Worm (Caenorhabditis elegans) whole organism, young adult: ENCODE data around the gene gpx-5.

Experiments
- dpff-1 ChIP-seq: sonication (generic microtip); optimal IDR thresholded peaks from 2 replicates; lab custom pipeline; 2017; ENCODE audit warnings: mild to moderate bottlenecking, missing genetic modification characterization, missing compliant biosample characterization
- nfyb-1 ChIP-seq: fragments of 200-800 bp; sonication (Bioruptor generic); IDR thresholded peaks from 2 replicates; pipeline ENCODE4 v1.3.6; 2022; ENCODE audit warnings: missing genetic modification reagents, missing genetic modification characterization, missing compliant biosample characterization
- snpc-4 ChIP-seq, 5 experiments: fragments of 150-350 bp in 1 of 5; sonication (generic microtip) in 4 of 5; optimal IDR thresholded peaks; 2 replicates each; lab custom pipeline; 2014 to 2018; ENCODE audit warnings: missing genetic modification characterization in 5 of 5, missing biosample characterization in 3 of 5, antibody characterized with exemption in 2 of 5, mild to moderate bottlenecking in 2 of 5, missing compliant biosample characterization in 2 of 5, missing genotype in 2 of 5, moderate library complexity in 2 of 5, missing genetic modification reagents in 1 of 5
- ztf-28 ChIP-seq: fragments of 200-800 bp; sonication (Bioruptor generic); IDR thresholded peaks from 2 replicates; pipeline ENCODE4 v1.3.6; 2022; ENCODE audit warnings: missing genetic modification reagents, missing genetic modification characterization, missing compliant biosample characterization

DNA sequence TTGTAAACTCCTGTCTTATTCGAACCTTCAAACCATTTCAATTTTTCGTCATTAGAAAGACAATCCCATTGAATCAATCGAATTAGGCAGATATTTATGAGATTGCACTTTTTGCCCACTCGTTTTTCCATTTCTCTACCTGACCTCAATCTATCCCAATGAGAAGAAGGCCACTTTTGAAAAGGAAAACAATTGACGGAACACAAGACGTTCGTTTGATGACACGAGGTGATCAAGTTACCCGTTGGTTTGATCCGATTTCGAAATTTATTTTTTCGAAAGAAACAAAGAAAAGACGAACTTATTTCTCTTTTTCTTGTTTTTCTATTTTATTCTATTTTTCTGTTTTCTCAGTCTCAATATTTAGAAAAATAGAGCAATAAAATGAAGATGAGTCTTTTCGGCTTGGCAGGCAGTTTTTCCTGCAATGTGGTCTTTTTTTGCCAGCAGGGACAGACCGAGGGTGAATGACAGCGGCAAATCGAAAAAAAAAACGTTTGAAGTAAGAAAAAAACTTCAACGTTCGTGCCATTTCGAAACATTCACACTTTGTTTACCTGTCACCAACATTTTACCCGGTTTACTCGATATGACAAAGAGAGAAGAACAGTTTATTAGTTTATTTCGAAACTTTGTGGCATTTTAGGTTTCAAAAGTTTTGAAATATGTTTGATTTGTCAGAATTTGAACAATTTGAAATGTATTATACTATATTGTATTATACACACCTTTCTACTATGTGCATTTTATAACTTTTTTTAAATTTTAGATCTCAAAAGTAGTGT, 36.3 kb upstream of the gpx-5 start:
- no peak for TF ChIP-seq dpff-1 (tag; lab: Kevin White, UChicago)
- TF ChIP-seq nfyb-1 (GFP tag; lab: Robert Waterston, UW), result no peak
- no peak for TF ChIP-seq ztf-28 (GFP tag; lab: Robert Waterston, UW)
- no peak for TF ChIP-seq snpc-4 (GFP tag; optimal IDR thresholded peaks at IDR 0.05; lab: Kevin White, UChicago)
- TF ChIP-seq snpc-4 (tag; optimal IDR thresholded peaks at IDR 0.05; lab: Kevin White, UChicago), result no peak
